Worm (Caenorhabditis elegans) whole organism, L4 larva: ENCODE results near the gene F20H11.4.
A peak's percentile ranks its signal among the peaks of the same experiment; 100 is the strongest.

Experiments
- F49E8.2 ChIP-seq: sonication (generic microtip); optimal IDR thresholded peaks from 2 replicates; lab custom pipeline; 2016; ENCODE audit warnings: missing compliant biosample characterization, mild to moderate bottlenecking, missing genetic modification characterization, borderline replicate concordance
- T26A8.4 ChIP-seq: fragments of 200-800 bp; sonication (Bioruptor generic); IDR thresholded peaks from 2 replicates; pipeline ENCODE4 v1.3.6; 2022; ENCODE audit warnings: missing genetic modification characterization, missing compliant biosample characterization
- Y48G9A.11 ChIP-seq: fragments of 200-800 bp; sonication (Bioruptor generic); IDR thresholded peaks from 2 replicates; pipeline ENCODE4 v1.3.6; 2022; ENCODE audit warnings: missing genetic modification reagents, missing genetic modification characterization, missing compliant biosample characterization
- Y5F2A.4 ChIP-seq: fragments of 200-800 bp; sonication (Bioruptor generic); optimal IDR thresholded peaks from 2 replicates; lab custom pipeline; 2018; ENCODE audit warnings: mild to moderate bottlenecking, missing genetic modification characterization, missing compliant biosample characterization
- arid-1 ChIP-seq: fragments of 200-800 bp; sonication (Bioruptor generic); conservative IDR thresholded peaks from 2 replicates; pipeline ENCODE4 v1.3.6; 2022; ENCODE audit warnings: missing genetic modification reagents, missing genetic modification characterization, missing compliant biosample characterization
- ceh-20 ChIP-seq: fragments of 200-800 bp; sonication (Bioruptor generic); IDR thresholded peaks from 2 replicates; pipeline ENCODE4 v1.3.6; 2022; ENCODE audit warnings: missing genetic modification reagents, missing genetic modification characterization, missing compliant biosample characterization
- ceh-28 ChIP-seq: fragments of 150-350 bp; optimal IDR thresholded peaks from 2 replicates; lab custom pipeline; 2014; ENCODE audit warnings: missing biosample characterization, missing genetic modification reagents, missing genetic modification characterization
- ceh-32 ChIP-seq: sonication (generic microtip); optimal IDR thresholded peaks from 2 replicates; lab custom pipeline; 2016; ENCODE audit warnings: mild to moderate bottlenecking, missing genetic modification characterization, missing compliant biosample characterization; ENCODE audit not compliant: poor library complexity
- ceh-62 ChIP-seq: sonication (generic microtip); optimal IDR thresholded peaks from 2 replicates; lab custom pipeline; 2017; ENCODE audit warnings: missing biosample characterization, missing genetic modification characterization
- ceh-82 ChIP-seq: sonication (generic microtip); optimal IDR thresholded peaks from 2 replicates; lab custom pipeline; 2017; ENCODE audit warnings: missing biosample characterization, missing genetic modification characterization
- ces-1 ChIP-seq: fragments of 150-350 bp; sonication (generic microtip); optimal IDR thresholded peaks from 4 replicates; lab custom pipeline; 2014; ENCODE audit warnings: missing biosample characterization, missing genetic modification reagents, missing genetic modification characterization
- cey-2 ChIP-seq: sonication (generic microtip); optimal IDR thresholded peaks from 3 replicates; lab custom pipeline; 2017; ENCODE audit warnings: missing genetic modification characterization, mild to moderate bottlenecking, missing compliant biosample characterization, antibody characterized with exemption, borderline replicate concordance; ENCODE audit not compliant: insufficient read depth
- ctbp-1 ChIP-seq: fragments of 200-800 bp; sonication (Bioruptor generic); IDR thresholded peaks from 2 replicates; pipeline ENCODE4 v1.3.6; 2022; ENCODE audit warnings: missing genetic modification reagents, missing genetic modification characterization, missing compliant biosample characterization
- daf-12 ChIP-seq: fragments of 150-350 bp; optimal IDR thresholded peaks from 2 replicates; lab custom pipeline; 2014; ENCODE audit warnings: missing biosample characterization, missing genetic modification reagents, missing genetic modification characterization
- daf-8 ChIP-seq: fragments of 200-800 bp; sonication (Bioruptor generic); IDR thresholded peaks from 2 replicates; pipeline ENCODE4 v1.3.6; 2022; ENCODE audit warnings: missing genetic modification characterization, missing compliant biosample characterization
- dmd-9 ChIP-seq: fragments of 200-800 bp; sonication (Bioruptor generic); IDR thresholded peaks from 2 replicates; pipeline ENCODE4 v1.3.6; 2022; ENCODE audit warnings: missing genetic modification reagents, missing genetic modification characterization, missing compliant biosample characterization
- dpl-1 ChIP-seq: fragments of 150-350 bp; optimal IDR thresholded peaks from 2 replicates; lab custom pipeline; 2014; ENCODE audit warnings: missing biosample characterization, missing genetic modification reagents, missing genetic modification characterization
- dve-1 ChIP-seq: sonication (generic microtip); optimal IDR thresholded peaks from 2 replicates; lab custom pipeline; 2017; ENCODE audit warnings: antibody characterized with exemption, mild to moderate bottlenecking, missing genetic modification characterization, missing compliant biosample characterization; ENCODE audit not compliant: insufficient read depth
- egl-27 ChIP-seq: sonication (generic microtip); optimal IDR thresholded peaks from 3 replicates; lab custom pipeline; 2017; ENCODE audit warnings: missing biosample characterization, missing genetic modification reagents, missing genetic modification characterization
- fkh-10 ChIP-seq: fragments of 150-350 bp; optimal IDR thresholded peaks from 2 replicates; lab custom pipeline; 2014; ENCODE audit warnings: missing biosample characterization, missing genetic modification reagents, missing genetic modification characterization
- fos-1 ChIP-seq: fragments of 150-350 bp; optimal IDR thresholded peaks from 2 replicates; lab custom pipeline; 2014; ENCODE audit warnings: missing biosample characterization, missing genetic modification characterization
- hif-1 ChIP-seq, 2 experiments: sonication (generic microtip); optimal IDR thresholded peaks; 2 replicates each; lab custom pipeline; 2016 to 2017; ENCODE audit warnings: missing compliant biosample characterization in 2 of 2, missing genetic modification characterization in 2 of 2, missing genetic modification reagents in 2 of 2, missing genotype in 2 of 2, mild to moderate bottlenecking in 1 of 2
- hlh-30 ChIP-seq: sonication (generic microtip); optimal IDR thresholded peaks from 2 replicates; lab custom pipeline; 2017; ENCODE audit warnings: antibody characterized with exemption, mild to moderate bottlenecking, missing genetic modification characterization, missing compliant biosample characterization; ENCODE audit not compliant: insufficient read depth
- hmg-1.1 ChIP-seq: fragments of 200-800 bp; sonication (Bioruptor generic); IDR thresholded peaks from 2 replicates; pipeline ENCODE4 v1.3.6; 2022; ENCODE audit warnings: missing genetic modification reagents, missing genetic modification characterization, missing compliant biosample characterization
- lin-1 ChIP-seq: fragments of 200-800 bp; sonication (Bioruptor generic); IDR thresholded peaks from 2 replicates; pipeline ENCODE4 v1.3.6; 2022; ENCODE audit warnings: missing genetic modification reagents, missing genetic modification characterization, missing compliant biosample characterization
- lin-13 ChIP-seq: fragments of 150-350 bp; optimal IDR thresholded peaks from 2 replicates; lab custom pipeline; 2014; ENCODE audit warnings: missing biosample characterization, missing genetic modification reagents, missing genetic modification characterization
- lin-15B ChIP-seq: fragments of 150-350 bp; sonication (generic microtip); optimal IDR thresholded peaks from 3 replicates; lab custom pipeline; 2014; ENCODE audit warnings: missing biosample characterization, missing genetic modification characterization
- lin-29 ChIP-seq: fragments of 200-800 bp; sonication (Bioruptor generic); IDR thresholded peaks from 2 replicates; pipeline ENCODE4 v1.3.6; 2022; ENCODE audit warnings: missing genetic modification reagents, missing genetic modification characterization, missing compliant biosample characterization
- lin-38 ChIP-seq: fragments of 200-800 bp; sonication (Bioruptor generic); IDR thresholded peaks from 2 replicates; pipeline ENCODE4 v1.3.6; 2022; ENCODE audit warnings: missing genetic modification reagents, missing genetic modification characterization, missing compliant biosample characterization
- lsy-2 ChIP-seq, 2 experiments: fragments of 150-350 bp in 1 of 2; sonication (generic microtip) in 1 of 2; optimal IDR thresholded peaks; 2 replicates each; lab custom pipeline; 2014 to 2017; ENCODE audit warnings: missing biosample characterization in 2 of 2, missing genetic modification characterization in 2 of 2
- mdl-1 ChIP-seq, 2 experiments: fragments of 150-350 bp in 1 of 2; sonication (generic microtip) in 1 of 2; optimal IDR thresholded peaks; 2 replicates each; lab custom pipeline; 2014 to 2017; ENCODE audit warnings: missing biosample characterization in 2 of 2, missing genetic modification characterization in 2 of 2
- mep-1 ChIP-seq: fragments of 150-350 bp; sonication (generic microtip); optimal IDR thresholded peaks from 3 replicates; lab custom pipeline; 2014; ENCODE audit warnings: missing biosample characterization, missing genetic modification characterization
- mes-2 ChIP-seq: sonication (generic microtip); optimal IDR thresholded peaks from 2 replicates; lab custom pipeline; 2016; ENCODE audit warnings: missing genotype, mild to moderate bottlenecking, missing genetic modification characterization, missing compliant biosample characterization; ENCODE audit not compliant: poor library complexity, severe bottlenecking
- nhr-11 ChIP-seq: fragments of 150-350 bp; optimal IDR thresholded peaks from 2 replicates; lab custom pipeline; 2014; ENCODE audit warnings: missing biosample characterization, missing genetic modification characterization
- nhr-111 ChIP-seq: fragments of 200-800 bp; sonication (Bioruptor generic); optimal IDR thresholded peaks from 2 replicates; lab custom pipeline; 2018; ENCODE audit warnings: mild to moderate bottlenecking, missing genetic modification characterization, missing compliant biosample characterization
- nhr-237 ChIP-seq: sonication (generic microtip); optimal IDR thresholded peaks from 2 replicates; lab custom pipeline; 2017; ENCODE audit warnings: missing biosample characterization, missing genetic modification characterization
- nhr-42 ChIP-seq: fragments of 200-800 bp; sonication (Bioruptor generic); IDR thresholded peaks from 2 replicates; pipeline ENCODE4 v1.3.6; 2022; ENCODE audit warnings: missing genetic modification characterization, missing compliant biosample characterization
- nhr-77 ChIP-seq: fragments of 150-350 bp; optimal IDR thresholded peaks from 2 replicates; lab custom pipeline; 2014; ENCODE audit warnings: missing biosample characterization, missing genetic modification characterization
- pqm-1 ChIP-seq: sonication (generic microtip); optimal IDR thresholded peaks from 2 replicates; lab custom pipeline; 2017; ENCODE audit warnings: missing biosample characterization, missing genetic modification characterization
- saeg-2 ChIP-seq: fragments of 200-800 bp; sonication (Bioruptor generic); IDR thresholded peaks from 2 replicates; pipeline ENCODE4 v1.3.6; 2022; ENCODE audit warnings: missing genetic modification reagents, missing genetic modification characterization, missing compliant biosample characterization
- sdz-12 ChIP-seq: fragments of 200-800 bp; sonication (Bioruptor generic); optimal IDR thresholded peaks from 2 replicates; lab custom pipeline; 2018; ENCODE audit warnings: mild to moderate bottlenecking, missing genetic modification characterization, missing compliant biosample characterization
- set-16 ChIP-seq: fragments of 200-800 bp; sonication (Bioruptor generic); IDR thresholded peaks from 2 replicates; pipeline ENCODE4 v1.3.6; 2022; ENCODE audit warnings: missing genetic modification reagents, missing genetic modification characterization, missing compliant biosample characterization
- snpc-1.2 ChIP-seq: fragments of 200-800 bp; sonication (Bioruptor generic); IDR thresholded peaks from 2 replicates; pipeline ENCODE4 v1.3.6; 2022; ENCODE audit warnings: missing genetic modification reagents, missing genetic modification characterization, missing compliant biosample characterization
- snpc-4 ChIP-seq: fragments of 150-350 bp; optimal IDR thresholded peaks from 2 replicates; lab custom pipeline; 2014; ENCODE audit warnings: missing biosample characterization, missing genetic modification characterization
- spr-1 ChIP-seq: sonication (generic microtip); optimal IDR thresholded peaks from 2 replicates; lab custom pipeline; 2016; ENCODE audit warnings: mild to moderate bottlenecking, missing genetic modification characterization, missing compliant biosample characterization
- unc-130 ChIP-seq: sonication (generic microtip); optimal IDR thresholded peaks from 2 replicates; lab custom pipeline; 2016; ENCODE audit warnings: missing genetic modification reagents, missing genetic modification characterization, missing compliant biosample characterization
- unc-39 ChIP-seq: sonication (generic microtip); optimal IDR thresholded peaks from 2 replicates; lab custom pipeline; 2017; ENCODE audit warnings: missing biosample characterization, missing genetic modification characterization
- zip-11 ChIP-seq: fragments of 200-800 bp; sonication (Bioruptor generic); IDR thresholded peaks from 2 replicates; pipeline ENCODE4 v1.3.6; 2022; ENCODE audit warnings: missing genetic modification characterization, missing compliant biosample characterization
- zip-2 ChIP-seq: fragments of 150-350 bp; optimal IDR thresholded peaks from 2 replicates; lab custom pipeline; 2014; ENCODE audit warnings: missing biosample characterization, missing genetic modification characterization
- ztf-7 ChIP-seq: fragments of 150-350 bp; optimal IDR thresholded peaks from 2 replicates; lab custom pipeline; 2014; ENCODE audit warnings: missing biosample characterization, missing genetic modification characterization

Gene F20H11.4

DNA sequence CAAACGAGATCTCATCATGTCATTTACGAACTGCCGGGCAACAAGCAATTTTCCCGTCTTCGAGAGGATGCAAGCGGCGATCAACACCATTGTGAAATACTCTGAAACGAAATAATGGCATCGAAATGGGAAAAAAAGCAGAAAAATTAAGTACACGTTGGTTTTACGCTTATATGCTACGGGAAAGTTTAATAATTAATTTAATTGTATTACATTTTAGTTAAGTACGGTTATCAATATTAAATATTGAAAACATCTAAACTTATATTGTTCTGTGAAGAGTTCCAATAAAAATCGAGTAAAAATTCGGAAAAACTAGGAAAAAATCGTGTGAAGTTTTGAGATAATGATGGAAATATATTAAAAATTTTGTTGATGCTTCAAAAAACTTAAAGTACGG, 16.4 kb downstream of the F20H11.4 start, which contains the start of gene copd-1:
TSS of gene copd-1 (minus strand) at position 101 of the 400 bp plus-strand sequence.
- TF ChIP-seq ceh-20 (GFP tag; lab: Robert Waterston, UW) (no peak), dve-1 (tag; lab: Kevin White, UChicago) (no peak), unc-130 (GFP tag; lab: Kevin White, UChicago) (no peak), nhr-42 (GFP tag; lab: Robert Waterston, UW) (no peak), ctbp-1 (GFP tag; lab: Robert Waterston, UW) (no peak), hmg-1.1 (GFP tag; lab: Robert Waterston, UW) (no peak), zip-2 (tag; lab: Kevin White, UChicago) (no peak), ztf-7 (tag; lab: Kevin White, UChicago) (no peak), Y48G9A.11 (no peak)

DNA sequence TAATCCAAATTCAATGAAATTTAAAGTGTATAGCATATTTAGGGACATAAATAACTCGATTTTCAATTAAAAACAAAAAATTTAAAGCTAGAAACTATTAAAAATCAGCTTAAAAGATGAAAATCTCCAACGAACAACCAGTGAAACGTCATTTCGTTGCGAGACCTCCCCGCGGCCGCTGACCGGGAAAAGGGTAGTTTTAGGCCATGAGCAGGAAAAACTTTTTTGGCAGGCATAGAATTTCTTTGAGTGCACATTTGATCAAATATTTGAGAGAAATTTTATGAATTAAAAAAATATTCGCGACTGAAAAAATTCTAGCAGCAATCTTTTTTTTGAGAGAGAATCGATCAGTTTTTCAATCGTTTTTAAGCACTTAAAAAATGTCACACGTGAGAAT, 16.9 kb downstream of the F20H11.4 start:
- TF ChIP-seq dmd-9 (GFP tag; lab: Robert Waterston, UW), result no peak
- TF ChIP-seq ceh-20 (GFP tag; lab: Robert Waterston, UW), result no peak
- TF ChIP-seq nhr-11 (tag; lab: Kevin White, UChicago), result no peak
- TF ChIP-seq F49E8.2 (tag; lab: Kevin White, UChicago), result no peak
- TF ChIP-seq nhr-111 (GFP tag; lab: Kevin White, UChicago), result no peak
- no peak for TF ChIP-seq daf-12
- TF ChIP-seq ceh-28 (tag; lab: Kevin White, UChicago), result no peak
- no peak for TF ChIP-seq ceh-62 (tag; lab: Kevin White, UChicago)
- no peak for TF ChIP-seq daf-8 (GFP tag; lab: Robert Waterston, UW)
- TF ChIP-seq hmg-1.1 (GFP tag; lab: Robert Waterston, UW), result no peak
- no peak for TF ChIP-seq sdz-12 (GFP tag; lab: Kevin White, UChicago)
- no peak for TF ChIP-seq unc-39
- TF ChIP-seq snpc-4 (tag; lab: Kevin White, UChicago), result no peak
- no peak for TF ChIP-seq spr-1 (tag; lab: Kevin White, UChicago)
- peak in 1 of 2 experiments; percentile 78 for TF ChIP-seq lsy-2 (tag; optimal IDR thresholded peaks at IDR 0.05; lab: Kevin White, UChicago)
- TF ChIP-seq nhr-237 (tag; lab: Kevin White, UChicago), result no peak
- peak; percentile 64 for TF ChIP-seq dpl-1
- TF ChIP-seq egl-27 (tag; lab: Kevin White, UChicago), result no peak
- TF ChIP-seq snpc-1.2, result no peak
- TF ChIP-seq mep-1, result peak; percentile 73
- TF ChIP-seq lin-15B (tag; lab: Kevin White, UChicago), result no peak
- TF ChIP-seq nhr-77 (tag; lab: Kevin White, UChicago), result peak; percentile 44
- TF ChIP-seq pqm-1, result no peak
- no peak for TF ChIP-seq fos-1 (tag; lab: Kevin White, UChicago)
- TF ChIP-seq ceh-82, result no peak
- TF ChIP-seq ceh-32 (tag; lab: Kevin White, UChicago), result no peak
- TF ChIP-seq hif-1 (tag; optimal IDR thresholded peaks at IDR 0.05; lab: Kevin White, UChicago), result peak in 1 of 2 experiments; percentile 58
- no peak for TF ChIP-seq T26A8.4 (GFP tag; lab: Robert Waterston, UW)
- TF ChIP-seq hlh-30 (tag; lab: Kevin White, UChicago), result peak; percentile 42
- no peak for TF ChIP-seq mdl-1 (tag; optimal IDR thresholded peaks at IDR 0.05; lab: Kevin White, UChicago)
- TF ChIP-seq lin-29 (GFP tag; lab: Robert Waterston, UW), result no peak
- TF ChIP-seq lin-1 (GFP tag; lab: Robert Waterston, UW), result no peak
- peak; percentile 60 for TF ChIP-seq lin-38 (GFP tag; lab: Robert Waterston, UW)
- no peak for TF ChIP-seq zip-11 (GFP tag; lab: Robert Waterston, UW)
- peak; percentile 94 for TF ChIP-seq mes-2
- TF ChIP-seq ces-1 (GFP tag; lab: Kevin White, UChicago), result no peak
- no peak for TF ChIP-seq saeg-2 (GFP tag; lab: Robert Waterston, UW)
- TF ChIP-seq Y5F2A.4 (GFP tag; lab: Kevin White, UChicago), result no peak
- peak; percentile 21 for TF ChIP-seq lin-13 (GFP tag; lab: Kevin White, UChicago)
- no peak for TF ChIP-seq fkh-10 (GFP tag; lab: Kevin White, UChicago)
- TF ChIP-seq arid-1 (GFP tag; lab: Robert Waterston, UW), result no peak
- TF ChIP-seq set-16 (GFP tag; lab: Robert Waterston, UW), result no peak
- no peak for TF ChIP-seq cey-2
